Fruit fly (Drosophila melanogaster): ENCODE data around the gene Pstk.

dm6 chrX:19618183-19618740 lies at the start of gene Pstk, which contains the start of gene Tim9b:
- no peak for TF ChIP-seq psq (optimal IDR thresholded peaks at IDR 0.05)
- no peak for TF ChIP-seq insv (optimal IDR thresholded peaks at IDR 0.05)
- no peak for TF ChIP-seq ttk (optimal IDR thresholded peaks at IDR 0.05)
- TF ChIP-seq Sin3A (optimal IDR thresholded peaks at IDR 0.05) = no peak
- TF ChIP-seq Myc (optimal IDR thresholded peaks at IDR 0.05) = no peak
- no peak for TF ChIP-seq h (optimal IDR thresholded peaks at IDR 0.05)
